Fruit fly (Drosophila melanogaster) whole organism, pupa: Measurements from ENCODE around the gene RpS9.
A peak's percentile ranks its signal among the peaks of the same experiment; 100 is the strongest.

Source experiments
- CG10348 ChIP-seq: fragments of 200-800 bp; sonication (Bioruptor generic); IDR thresholded peaks from 2 replicates; pipeline ENCODE4 v1.3.6; 2022; ENCODE audit warnings: missing biosample characterization, missing genetic modification characterization
- CG12605 ChIP-seq: fragments of 200-800 bp; sonication (Bioruptor generic); IDR thresholded peaks from 2 replicates; pipeline ENCODE4 v1.3.6; 2022; ENCODE audit warnings: missing biosample characterization, missing genetic modification characterization
- CG13204 ChIP-seq: fragments of 200-800 bp; sonication (Bioruptor generic); optimal IDR thresholded peaks from 2 replicates; lab custom pipeline; 2018; ENCODE audit warnings: missing biosample characterization, mild to moderate bottlenecking, missing genetic modification characterization, moderate library complexity
- CG14655 ChIP-seq: fragments of 200-800 bp; sonication (Bioruptor generic); optimal IDR thresholded peaks from 3 replicates; lab custom pipeline; 2017; ENCODE audit warnings: mild to moderate bottlenecking, missing biosample characterization, missing genetic modification reagents, missing genetic modification characterization
- CG15710 ChIP-seq: fragments of 200-800 bp; sonication (Bioruptor generic); optimal IDR thresholded peaks from 2 replicates; lab custom pipeline; 2018; ENCODE audit warnings: missing biosample characterization, mild to moderate bottlenecking, missing genetic modification characterization, moderate library complexity
- CG17806 ChIP-seq: fragments of 200-800 bp; sonication (Bioruptor generic); optimal IDR thresholded peaks from 2 replicates; lab custom pipeline; 2018; ENCODE audit warnings: missing biosample characterization, mild to moderate bottlenecking, missing genetic modification characterization, moderate library complexity
- CG32121 ChIP-seq: fragments of 200-800 bp; sonication (Bioruptor generic); IDR thresholded peaks from 2 replicates; pipeline ENCODE4 v1.3.6; 2022; ENCODE audit warnings: missing biosample characterization, missing genetic modification characterization
- CG34367 ChIP-seq: fragments of 200-800 bp; sonication (Bioruptor generic); optimal IDR thresholded peaks from 2 replicates; lab custom pipeline; 2018; ENCODE audit warnings: missing biosample characterization, mild to moderate bottlenecking, missing genetic modification characterization
- CG4496 ChIP-seq: fragments of 200-800 bp; sonication (Bioruptor generic); IDR thresholded peaks from 3 replicates; pipeline ENCODE4 v1.3.6; 2022; ENCODE audit warnings: missing biosample characterization, missing genetic modification characterization
- CG8159 ChIP-seq: fragments of 200-800 bp; sonication (Bioruptor generic); optimal IDR thresholded peaks from 3 replicates; lab custom pipeline; 2018; ENCODE audit warnings: missing biosample characterization, mild to moderate bottlenecking, missing genetic modification characterization, moderate library complexity
- CG8301 ChIP-seq: fragments of 200-800 bp; sonication (Bioruptor generic); optimal IDR thresholded peaks from 2 replicates; lab custom pipeline; 2018; ENCODE audit warnings: missing biosample characterization, mild to moderate bottlenecking, missing genetic modification characterization
- CG9948 ChIP-seq: fragments of 200-800 bp; sonication (Bioruptor generic); optimal IDR thresholded peaks from 2 replicates; lab custom pipeline; 2018; ENCODE audit warnings: missing biosample characterization, mild to moderate bottlenecking, missing genetic modification characterization, moderate library complexity
- D1 ChIP-seq: fragments of 200-800 bp; sonication (Bioruptor generic); optimal IDR thresholded peaks from 2 replicates; lab custom pipeline; 2018; ENCODE audit warnings: missing biosample characterization, mild to moderate bottlenecking, missing genetic modification characterization, moderate library complexity
- EcR ChIP-seq: fragments of 200-800 bp; sonication (Bioruptor generic); optimal IDR thresholded peaks from 3 replicates; lab custom pipeline; 2019; ENCODE audit warnings: missing biosample characterization, missing genetic modification characterization, mild to moderate bottlenecking, moderate library complexity, missing genetic modification reagents
- Ets98B ChIP-seq: fragments of 200-800 bp; sonication (Bioruptor generic); IDR thresholded peaks from 2 replicates; pipeline ENCODE4 v1.3.6; 2022; ENCODE audit warnings: missing biosample characterization, missing genetic modification characterization
- Pif1A ChIP-seq: fragments of 200-800 bp; sonication (Bioruptor generic); optimal IDR thresholded peaks from 3 replicates; lab custom pipeline; 2016; ENCODE audit warnings: missing biosample characterization, missing genetic modification characterization
- Pif1B ChIP-seq: fragments of 200-800 bp; sonication (Bioruptor generic); optimal IDR thresholded peaks from 3 replicates; lab custom pipeline; 2016; ENCODE audit warnings: missing biosample characterization, missing genetic modification characterization
- Snoo ChIP-seq: fragments of 200-800 bp; sonication (Bioruptor generic); optimal IDR thresholded peaks from 3 replicates; lab custom pipeline; 2017; ENCODE audit warnings: missing biosample characterization, mild to moderate bottlenecking, missing genetic modification characterization, inconsistent platforms
- fd96Ca ChIP-seq: fragments of 200-800 bp; sonication (Bioruptor generic); IDR thresholded peaks from 3 replicates; pipeline ENCODE4 v1.3.6; 2022; ENCODE audit warnings: missing biosample characterization, missing genetic modification characterization
- rn ChIP-seq: fragments of 200-800 bp; sonication (Bioruptor generic); IDR thresholded peaks from 2 replicates; pipeline ENCODE4 v1.3.6; 2022; ENCODE audit warnings: missing biosample characterization, missing genetic modification characterization

RpS9 gene

dm6 chr3L:9489627-9490026 is 21.7 kb downstream of the RpS9 start:
- no peak for TF ChIP-seq CG4496
- peak; percentile 48 for TF ChIP-seq CG32121 (GFP tag; lab: Robert Waterston, UW)

DNA sequence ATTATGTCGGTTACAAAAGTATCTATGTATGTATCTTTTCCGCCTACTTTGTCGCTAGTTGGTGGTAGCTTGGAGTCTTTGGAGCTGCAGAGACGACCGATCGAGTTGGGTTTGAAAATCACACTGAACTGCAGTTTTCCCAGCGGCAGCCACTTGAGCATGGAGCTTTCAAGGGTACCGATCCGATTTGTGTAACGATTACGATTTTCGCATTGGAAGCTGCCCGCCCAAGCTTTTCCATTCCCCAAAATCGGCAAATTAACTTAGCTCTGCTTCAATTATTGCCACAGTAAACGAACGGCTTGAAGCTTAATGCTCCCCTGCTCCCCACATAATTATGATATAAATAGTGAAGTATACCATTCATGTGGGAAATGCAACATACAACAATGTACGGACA is 22.2 kb downstream of the RpS9 start, which contains the start of gene CG32036:
CG32036 (minus strand) TSS at position 101 of the 400 bp plus-strand sequence.
- TF ChIP-seq CG4496 (peak; percentile 12; the same call in 1 of the 3 replicates), CG17806 (no peak), CG9948 (tag; lab: Kevin White, UChicago) (no peak), Pif1A (GFP tag; lab: Kevin White, UChicago) (no peak)
- TF ChIP-seq, all 21 proteins: peak for 1

DNA sequence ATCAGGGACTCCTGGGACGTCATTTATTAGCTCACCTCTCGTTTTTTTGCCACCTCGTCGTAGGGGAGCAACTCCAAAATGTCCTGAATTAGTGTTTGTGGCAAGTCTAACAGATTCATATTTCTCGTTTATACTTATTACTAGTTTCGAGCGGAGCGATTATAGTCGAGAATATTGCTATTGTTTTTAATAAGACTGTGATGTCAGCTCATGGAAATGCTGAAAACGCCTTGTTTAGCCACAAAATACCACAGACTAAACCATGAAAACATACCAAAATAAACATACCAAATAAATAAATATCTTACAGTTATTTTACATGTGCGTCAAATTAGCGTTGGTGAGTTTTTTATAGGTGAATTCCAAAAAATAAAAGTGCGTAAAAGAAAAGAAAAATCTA is 23.7 kb downstream of the RpS9 start, which contains the start of gene pall:
pall (minus strand) TSS at position 205 of the 400 bp plus-strand sequence.
- TF ChIP-seq CG17806 (no peak), CG4496 (no peak), Ets98B (GFP tag; lab: Robert Waterston, UW) (no peak)

DNA sequence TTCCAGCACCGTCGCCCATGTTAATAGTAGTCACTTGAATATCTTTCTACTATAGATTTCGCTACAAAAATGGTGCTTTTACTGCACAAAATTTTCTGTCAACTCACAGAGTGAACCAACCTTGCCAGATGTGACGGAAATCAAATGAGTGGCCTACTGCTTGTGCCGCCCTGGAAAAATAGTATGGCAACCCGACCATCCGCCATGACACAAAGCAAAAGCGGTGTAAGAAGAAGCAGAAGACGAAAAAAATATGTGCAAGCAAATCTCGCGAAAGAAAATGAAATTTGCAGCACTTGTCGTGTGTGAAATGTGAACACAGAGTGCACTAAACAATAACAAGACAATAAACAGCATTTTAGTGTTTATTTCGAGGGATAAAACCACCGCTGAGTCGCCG is 34.5 kb downstream of the RpS9 start, which contains the start of the genes Uch-L5 and Jarid2:
Uch-L5 (minus strand) TSS at position 137 of the 400 bp plus-strand sequence.
Jarid2 (plus strand) TSS at position 210 of the 400 bp plus-strand sequence.
- TF ChIP-seq CG12605 (GFP tag; lab: Robert Waterston, UW) (peak; percentile 46), Ets98B (GFP tag; lab: Robert Waterston, UW) (peak; percentile 39), Snoo (tag; lab: Kevin White, UChicago) (peak; percentile 39), CG17806 (peak; percentile 23), CG13204 (GFP tag; lab: Kevin White, UChicago) (no peak), CG32121 (GFP tag; lab: Robert Waterston, UW) (no peak), fd96Ca (GFP tag; lab: Robert Waterston, UW) (no peak)

DNA sequence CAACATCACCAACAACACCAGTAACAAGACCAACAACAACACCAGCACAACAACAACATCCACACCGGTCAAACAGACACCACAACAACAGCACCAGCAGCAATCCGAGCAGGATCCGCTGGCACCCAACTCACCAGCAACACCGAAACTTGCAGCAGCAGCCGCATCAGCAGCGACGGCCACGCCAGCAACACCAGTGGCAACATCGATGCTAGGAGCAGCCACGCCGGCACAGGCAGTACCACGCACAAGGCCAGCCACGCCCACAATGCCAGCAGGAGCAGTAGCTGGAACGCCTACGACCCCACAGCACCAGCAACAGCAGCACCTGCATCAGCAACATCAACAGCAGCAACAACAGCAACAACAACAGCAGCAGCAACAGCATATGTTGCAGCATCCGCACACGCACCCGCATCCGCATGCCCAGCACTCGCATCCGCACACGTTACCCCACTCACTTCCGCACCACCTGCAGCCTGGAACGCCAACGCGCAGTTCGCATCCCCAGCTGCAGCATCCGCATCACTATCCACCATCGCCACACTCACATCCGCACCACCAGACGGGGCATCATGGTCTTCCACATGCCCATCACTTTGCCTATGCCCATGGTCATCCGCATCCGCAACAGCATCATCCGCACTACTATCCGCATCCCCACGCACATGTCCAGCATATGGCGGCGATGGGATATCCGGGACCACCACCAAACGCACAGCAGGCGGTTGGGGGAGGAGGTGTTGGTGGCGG is 40.0 kb downstream of the RpS9 start:
- TF ChIP-seq CG13204 (GFP tag; lab: Kevin White, UChicago) (no peak), CG32121 (GFP tag; lab: Robert Waterston, UW) (no peak), CG10348 (GFP tag; lab: Robert Waterston, UW) (no peak), CG12605 (GFP tag; lab: Robert Waterston, UW) (no peak), CG9948 (tag; lab: Kevin White, UChicago) (no peak), CG8301 (tag; lab: Kevin White, UChicago) (no peak), rn (GFP tag; lab: Robert Waterston, UW) (no peak), CG4496 (no peak), Snoo (tag; lab: Kevin White, UChicago) (no peak), EcR (GFP tag; lab: Kevin White, UChicago) (no peak), Pif1A (GFP tag; lab: Kevin White, UChicago) (no peak), CG14655 (GFP tag; lab: Kevin White, UChicago) (no peak), CG15710 (tag; lab: Kevin White, UChicago) (no peak)

dm6 chr3L:9469079-9469478 is 42.3 kb downstream of the RpS9 start:
- TF ChIP-seq fd96Ca (GFP tag; lab: Robert Waterston, UW) (no peak), D1 (tag; lab: Kevin White, UChicago) (no peak), CG14655 (GFP tag; lab: Kevin White, UChicago) (no peak), CG9948 (tag; lab: Kevin White, UChicago) (no peak), CG15710 (tag; lab: Kevin White, UChicago) (no peak), CG10348 (GFP tag; lab: Robert Waterston, UW) (no peak), CG4496 (no peak), CG17806 (no peak), Pif1B (no peak), CG32121 (GFP tag; lab: Robert Waterston, UW) (no peak), Pif1A (GFP tag; lab: Kevin White, UChicago) (no peak), CG13204 (GFP tag; lab: Kevin White, UChicago) (no peak), CG8159 (tag; lab: Kevin White, UChicago) (no peak), Snoo (tag; lab: Kevin White, UChicago) (no peak)

dm6 chr3L:9468261-9468890 is 43.0 kb downstream of the RpS9 start:
- TF ChIP-seq CG34367 (tag; lab: Kevin White, UChicago) = no peak
- peak; percentile 10 for TF ChIP-seq CG9948 (tag; lab: Kevin White, UChicago)
- no peak for TF ChIP-seq Pif1B
- no peak for TF ChIP-seq Snoo (tag; lab: Kevin White, UChicago)
- peak; percentile 27 for TF ChIP-seq Pif1A (GFP tag; lab: Kevin White, UChicago)
- peak; percentile 18 for TF ChIP-seq CG8159 (tag; lab: Kevin White, UChicago)
- TF ChIP-seq D1 (tag; lab: Kevin White, UChicago) = no peak
- TF ChIP-seq CG15710 (tag; lab: Kevin White, UChicago) = no peak
- TF ChIP-seq fd96Ca (GFP tag; lab: Robert Waterston, UW) = no peak
- no peak for TF ChIP-seq CG13204 (GFP tag; lab: Kevin White, UChicago)
- no peak for TF ChIP-seq CG17806
- no peak for TF ChIP-seq CG10348 (GFP tag; lab: Robert Waterston, UW)
- TF ChIP-seq CG8301 (tag; lab: Kevin White, UChicago) = no peak
- TF ChIP-seq Ets98B (GFP tag; lab: Robert Waterston, UW) = no peak
- no peak for TF ChIP-seq CG4496
- no peak for TF ChIP-seq CG32121 (GFP tag; lab: Robert Waterston, UW)
